Worm (Caenorhabditis elegans) whole organism, early embryonic: ENCODE results near the gene F49H6.17.

Source experiments
- B0310.2 ChIP-seq: sonication (generic microtip); optimal IDR thresholded peaks from 2 replicates; lab custom pipeline; 2016; ENCODE audit warnings: mild to moderate bottlenecking, missing genetic modification characterization, missing compliant biosample characterization
- F13C5.2 ChIP-seq: sonication (generic microtip); optimal IDR thresholded peaks from 2 replicates; lab custom pipeline; 2017; ENCODE audit warnings: mild to moderate bottlenecking, missing genetic modification characterization, inconsistent platforms, missing compliant biosample characterization
- aly-1 ChIP-seq: sonication (generic microtip); optimal IDR thresholded peaks from 2 replicates; lab custom pipeline; 2016; ENCODE audit warnings: missing genetic modification characterization, missing compliant biosample characterization
- ama-1 ChIP-seq: fragments of 150-350 bp; optimal IDR thresholded peaks from 2 replicates; lab custom pipeline; 2014
- ceh-13 ChIP-seq: fragments of 200-800 bp; sonication (Bioruptor generic); optimal IDR thresholded peaks from 2 replicates; lab custom pipeline; 2018; ENCODE audit warnings: mild to moderate bottlenecking, missing genetic modification characterization, missing compliant biosample characterization
- ceh-36 ChIP-seq: sonication (generic microtip); optimal IDR thresholded peaks from 2 replicates; lab custom pipeline; 2016; ENCODE audit warnings: missing genetic modification characterization, inconsistent platforms, missing compliant biosample characterization
- ets-7 ChIP-seq: sonication (generic microtip); optimal IDR thresholded peaks from 2 replicates; lab custom pipeline; 2016; ENCODE audit warnings: missing genotype, missing genetic modification characterization, missing compliant biosample characterization
- flt-1 ChIP-seq: fragments of 200-800 bp; sonication (Bioruptor generic); IDR thresholded peaks from 2 replicates; pipeline ENCODE4 v1.3.6; 2022; ENCODE audit warnings: missing genetic modification characterization, missing compliant biosample characterization
- hmbx-1 ChIP-seq: sonication (generic microtip); optimal IDR thresholded peaks from 2 replicates; lab custom pipeline; 2016; ENCODE audit warnings: mild to moderate bottlenecking, missing genetic modification characterization, missing compliant biosample characterization
- hmg-4 ChIP-seq: fragments of 200-800 bp; sonication (Bioruptor generic); optimal IDR thresholded peaks from 2 replicates; lab custom pipeline; 2018; ENCODE audit warnings: mild to moderate bottlenecking, missing genetic modification characterization, missing compliant biosample characterization
- hnd-1 ChIP-seq: sonication (generic microtip); optimal IDR thresholded peaks from 2 replicates; lab custom pipeline; 2016; ENCODE audit warnings: missing genetic modification characterization, missing compliant biosample characterization
- pes-1 ChIP-seq: fragments of 200-800 bp; sonication (Bioruptor generic); IDR thresholded peaks from 2 replicates; pipeline ENCODE4 v1.3.6; 2022; ENCODE audit warnings: missing genetic modification reagents, missing genetic modification characterization, missing compliant biosample characterization
- scrt-1 ChIP-seq: fragments of 200-800 bp; sonication (Bioruptor generic); IDR thresholded peaks from 2 replicates; pipeline ENCODE4 v1.3.6; 2022; ENCODE audit warnings: missing genetic modification characterization, missing compliant biosample characterization
- sea-1 ChIP-seq: fragments of 200-800 bp; sonication (Bioruptor generic); conservative IDR thresholded peaks from 2 replicates; pipeline ENCODE4 v1.3.6; 2022; ENCODE audit warnings: missing genetic modification characterization, missing compliant biosample characterization
- tbx-11 ChIP-seq: fragments of 200-800 bp; sonication (Bioruptor generic); IDR thresholded peaks from 2 replicates; pipeline ENCODE4 v1.3.6; 2022; ENCODE audit warnings: missing genetic modification characterization, missing compliant biosample characterization
- tbx-37 ChIP-seq: fragments of 200-800 bp; sonication (Bioruptor generic); conservative IDR thresholded peaks from 2 replicates; pipeline ENCODE4 v1.3.6; 2022; ENCODE audit warnings: missing genetic modification reagents, missing genetic modification characterization, missing compliant biosample characterization
- tra-4 ChIP-seq: sonication (generic microtip); optimal IDR thresholded peaks from 2 replicates; lab custom pipeline; 2017; ENCODE audit warnings: missing genetic modification characterization, missing compliant biosample characterization

Gene F49H6.17

ce11 chrV:17061585-17061984 lies 41.8 kb downstream of the F49H6.17 start, which contains the start of gene F28B1.9:
TSS of gene F28B1.9 (plus strand) at chrV:17061885.
- TF ChIP-seq sea-1 (GFP tag; lab: Robert Waterston, UW) (no peak), tra-4 (tag; lab: Kevin White, UChicago) (no peak), B0310.2 (tag; lab: Kevin White, UChicago) (no peak), pes-1 (GFP tag; lab: Robert Waterston, UW) (no peak), tbx-37 (GFP tag; lab: Robert Waterston, UW) (no peak)

- TF ChIP-seq ama-1 (lab: Kevin White, UChicago) (no peak), sea-1 (GFP tag; lab: Robert Waterston, UW) (no peak), ceh-36 (no peak), aly-1 (tag; lab: Kevin White, UChicago) (no peak)
These were observed 44.9 kb downstream of the F49H6.17 start, which contains the start of gene srh-255 for ce11 chrV:17064676-17065075. TSS of gene srh-255 (plus strand) at chrV:17064976.

- TF ChIP-seq flt-1 = no peak
- no peak for TF ChIP-seq scrt-1
- no peak for TF ChIP-seq tbx-37 (GFP tag; lab: Robert Waterston, UW)
- TF ChIP-seq tra-4 (tag; lab: Kevin White, UChicago) = no peak
- TF ChIP-seq ceh-36 = no peak
- TF ChIP-seq hmbx-1 (tag; lab: Kevin White, UChicago) = no peak
- no peak for TF ChIP-seq pes-1 (GFP tag; lab: Robert Waterston, UW)
- TF ChIP-seq ama-1 (lab: Kevin White, UChicago) = no peak
- no peak for TF ChIP-seq hnd-1
These were observed 46.8 kb downstream of the F49H6.17 start for ce11 chrV:17066634-17067033.

ce11 chrV:17068839-17069238 lies 49.0 kb downstream of the F49H6.17 start, which contains the start of gene T05E12.8:
TSS of gene T05E12.8 (plus strand) at chrV:17069139.
- TF ChIP-seq F13C5.2 (tag; lab: Kevin White, UChicago) = no peak
- TF ChIP-seq pes-1 (GFP tag; lab: Robert Waterston, UW) = no peak
- no peak for TF ChIP-seq hnd-1
- no peak for TF ChIP-seq scrt-1
- TF ChIP-seq ceh-13 (GFP tag; lab: Kevin White, UChicago) = no peak
- TF ChIP-seq ama-1 (lab: Kevin White, UChicago) = no peak
- TF ChIP-seq ets-7 (tag; lab: Kevin White, UChicago) = no peak
- TF ChIP-seq hmg-4 (GFP tag; lab: Kevin White, UChicago) = no peak
- no peak for TF ChIP-seq sea-1 (GFP tag; lab: Robert Waterston, UW)
- no peak for TF ChIP-seq ceh-36
- no peak for TF ChIP-seq tbx-11 (GFP tag; lab: Robert Waterston, UW)
- TF ChIP-seq tbx-37 (GFP tag; lab: Robert Waterston, UW) = no peak
- no peak for TF ChIP-seq flt-1
- TF ChIP-seq B0310.2 (tag; lab: Kevin White, UChicago) = no peak
- no peak for TF ChIP-seq hmbx-1 (tag; lab: Kevin White, UChicago)
- TF ChIP-seq aly-1 (tag; lab: Kevin White, UChicago) = no peak
- no peak for TF ChIP-seq tra-4 (tag; lab: Kevin White, UChicago)
